Worm (Caenorhabditis elegans): Measurements from ENCODE around the gene ifta-2.
A peak's percentile ranks its signal among the peaks of the same experiment; 100 is the strongest.

Gene ifta-2

ce11 chrIV:17273602-17274110 lies 28.2 kb downstream of the ifta-2 start, which contains the start of gene gln-5:
Gene gln-5, minus strand, starts transcription at chrIV:17273652.
- no peak for TF ChIP-seq pax-1 (tag; optimal IDR thresholded peaks at IDR 0.05)
- TF ChIP-seq unc-86 (tag; optimal IDR thresholded peaks at IDR 0.05) = no peak
- TF ChIP-seq ceh-24 (tag; optimal IDR thresholded peaks at IDR 0.05) = no peak
- TF ChIP-seq tbx-7 (tag; optimal IDR thresholded peaks at IDR 0.05) = no peak
- TF ChIP-seq F13H6.1 (tag; optimal IDR thresholded peaks at IDR 0.05) = no peak
- TF ChIP-seq hlh-13 (GFP tag; optimal IDR thresholded peaks at IDR 0.05) = no peak
- TF ChIP-seq K09A11.1 (tag; optimal IDR thresholded peaks at IDR 0.05; ENCODE audit: insufficient read depth) = no peak
- no peak for TF ChIP-seq ttx-3 (tag; optimal IDR thresholded peaks at IDR 0.05)
- TF ChIP-seq C38D4.7 (GFP tag; optimal IDR thresholded peaks at IDR 0.05) = no peak
- TF ChIP-seq ref-2 (tag; optimal IDR thresholded peaks at IDR 0.05) = no peak
- no peak for TF ChIP-seq elt-4 (tag; optimal IDR thresholded peaks at IDR 0.05)
- no peak for TF ChIP-seq nhr-11 (tag; optimal IDR thresholded peaks at IDR 0.05)
- no peak for TF ChIP-seq elt-2 (tag; optimal IDR thresholded peaks at IDR 0.05)
- no peak for TF ChIP-seq ceh-31 (tag; optimal IDR thresholded peaks at IDR 0.05)
- TF ChIP-seq Y22D7AL.16 (tag; optimal IDR thresholded peaks at IDR 0.05) = no peak
- no peak for TF ChIP-seq mec-3 (tag; optimal IDR thresholded peaks at IDR 0.05; ENCODE audit: borderline replicate concordance)

ce11 chrIV:17269702-17270101 lies 32.1 kb downstream of the ifta-2 start:
- peak; percentile 98 for TF ChIP-seq unc-55 (GFP tag; optimal IDR thresholded peaks at IDR 0.05)
- no peak for TF ChIP-seq eyg-1 (tag; optimal IDR thresholded peaks at IDR 0.05)

ce11 chrIV:17269042-17269441 lies 32.8 kb downstream of the ifta-2 start, which contains the start of gene atgp-1:
Gene atgp-1, plus strand, starts transcription at chrIV:17269342.
- TF ChIP-seq fkh-10 (GFP tag; optimal IDR thresholded peaks at IDR 0.05) = no peak
- TF ChIP-seq ceh-19 (GFP tag; optimal IDR thresholded peaks at IDR 0.05) = no peak
- no peak for TF ChIP-seq ceh-31 (tag; optimal IDR thresholded peaks at IDR 0.05)
- TF ChIP-seq nhr-232 (tag; optimal IDR thresholded peaks at IDR 0.05) = no peak
- no peak for TF ChIP-seq rnt-1 (tag; optimal IDR thresholded peaks at IDR 0.05)
- TF ChIP-seq dve-1 (tag; optimal IDR thresholded peaks at IDR 0.05) = no peak
- no peak for TF ChIP-seq hlh-30 (tag; optimal IDR thresholded peaks at IDR 0.05; ENCODE audit: insufficient read depth)
- no peak for TF ChIP-seq dmd-4 (tag; optimal IDR thresholded peaks at IDR 0.05; ENCODE audit: borderline replicate concordance)
- TF ChIP-seq nhr-11 (tag; optimal IDR thresholded peaks at IDR 0.05) = no peak
- TF ChIP-seq tbx-7 (tag; optimal IDR thresholded peaks at IDR 0.05) = no peak
- no peak for TF ChIP-seq unc-86 (tag; optimal IDR thresholded peaks at IDR 0.05)
- TF ChIP-seq che-1 (tag; optimal IDR thresholded peaks at IDR 0.05) = no peak

ce11 chrIV:17268628-17269027 lies 33.2 kb downstream of the ifta-2 start:
- no peak for TF ChIP-seq C38D4.7 (GFP tag; optimal IDR thresholded peaks at IDR 0.05)
- no peak for TF ChIP-seq gmeb-2 (tag; optimal IDR thresholded peaks at IDR 0.05)
- no peak for TF ChIP-seq odd-2 (tag; optimal IDR thresholded peaks at IDR 0.05)
- TF ChIP-seq ahr-1 (tag; optimal IDR thresholded peaks at IDR 0.05) = no peak
- no peak for TF ChIP-seq ttx-3 (tag; optimal IDR thresholded peaks at IDR 0.05)
- no peak for TF ChIP-seq unc-86 (tag; optimal IDR thresholded peaks at IDR 0.05)
- TF ChIP-seq sox-2 (GFP tag; IDR thresholded peaks at IDR 0.05) = no peak
- no peak for TF ChIP-seq ets-4 (tag; optimal IDR thresholded peaks at IDR 0.05)
- TF ChIP-seq ceh-9 (tag; optimal IDR thresholded peaks at IDR 0.05) = no peak
- no peak for TF ChIP-seq npax-4 (tag; optimal IDR thresholded peaks at IDR 0.05)
- peak; percentile 69 for TF ChIP-seq tbx-2 (tag; optimal IDR thresholded peaks at IDR 0.05)
- no peak for TF ChIP-seq hlh-15 (tag; optimal IDR thresholded peaks at IDR 0.05)
- TF ChIP-seq ceh-34 (tag; optimal IDR thresholded peaks at IDR 0.05) = no peak
- TF ChIP-seq T23F11.4 (GFP tag; optimal IDR thresholded peaks at IDR 0.05) = no peak
- no peak for TF ChIP-seq che-1 (tag; optimal IDR thresholded peaks at IDR 0.05)
- no peak for TF ChIP-seq ceh-22 (tag; optimal IDR thresholded peaks at IDR 0.05)
- TF ChIP-seq ceh-31 (tag; optimal IDR thresholded peaks at IDR 0.05) = peak; percentile 53
- no peak for TF ChIP-seq ceh-30 (tag; optimal IDR thresholded peaks at IDR 0.05)
- no peak for TF ChIP-seq fkh-10 (GFP tag; optimal IDR thresholded peaks at IDR 0.05)
- TF ChIP-seq nfya-1 (tag; optimal IDR thresholded peaks at IDR 0.05) = peak; percentile 53
- TF ChIP-seq unc-55 (GFP tag; optimal IDR thresholded peaks at IDR 0.05) = peak; percentile 84
- no peak for TF ChIP-seq sdc-2 (tag; optimal IDR thresholded peaks at IDR 0.05)
- TF ChIP-seq pha-2 (tag; optimal IDR thresholded peaks at IDR 0.05) = no peak
- no peak for TF ChIP-seq dve-1 (tag; optimal IDR thresholded peaks at IDR 0.05)
- peak; percentile 36 for TF ChIP-seq syd-9 (tag; optimal IDR thresholded peaks at IDR 0.05)
- no peak for TF ChIP-seq unc-3 (GFP tag; conservative IDR thresholded peaks at IDR 0.05)
- TF ChIP-seq unc-3 (tag; optimal IDR thresholded peaks at IDR 0.05) = no peak
- no peak for TF ChIP-seq madf-2 (tag; optimal IDR thresholded peaks at IDR 0.05)
- TF ChIP-seq dmd-4 (tag; optimal IDR thresholded peaks at IDR 0.05; ENCODE audit: borderline replicate concordance) = no peak
